Worm (Caenorhabditis elegans) whole organism, early embryonic: ENCODE measurements around the gene sre-4.

ENCODE experiments used
- B0310.2 ChIP-seq: sonication (generic microtip); optimal IDR thresholded peaks from 2 replicates; lab custom pipeline; 2016; ENCODE audit warnings: mild to moderate bottlenecking, missing genetic modification characterization, missing compliant biosample characterization
- F13C5.2 ChIP-seq: sonication (generic microtip); optimal IDR thresholded peaks from 2 replicates; lab custom pipeline; 2017; ENCODE audit warnings: mild to moderate bottlenecking, missing genetic modification characterization, inconsistent platforms, missing compliant biosample characterization
- aly-1 ChIP-seq: sonication (generic microtip); optimal IDR thresholded peaks from 2 replicates; lab custom pipeline; 2016; ENCODE audit warnings: missing genetic modification characterization, missing compliant biosample characterization
- ama-1 ChIP-seq: fragments of 150-350 bp; optimal IDR thresholded peaks from 2 replicates; lab custom pipeline; 2014
- ceh-13 ChIP-seq: fragments of 200-800 bp; sonication (Bioruptor generic); optimal IDR thresholded peaks from 2 replicates; lab custom pipeline; 2018; ENCODE audit warnings: mild to moderate bottlenecking, missing genetic modification characterization, missing compliant biosample characterization
- ceh-36 ChIP-seq: sonication (generic microtip); optimal IDR thresholded peaks from 2 replicates; lab custom pipeline; 2016; ENCODE audit warnings: missing genetic modification characterization, inconsistent platforms, missing compliant biosample characterization
- flt-1 ChIP-seq: fragments of 200-800 bp; sonication (Bioruptor generic); IDR thresholded peaks from 2 replicates; pipeline ENCODE4 v1.3.6; 2022; ENCODE audit warnings: missing genetic modification characterization, missing compliant biosample characterization
- hmg-4 ChIP-seq: fragments of 200-800 bp; sonication (Bioruptor generic); optimal IDR thresholded peaks from 2 replicates; lab custom pipeline; 2018; ENCODE audit warnings: mild to moderate bottlenecking, missing genetic modification characterization, missing compliant biosample characterization
- hnd-1 ChIP-seq: sonication (generic microtip); optimal IDR thresholded peaks from 2 replicates; lab custom pipeline; 2016; ENCODE audit warnings: missing genetic modification characterization, missing compliant biosample characterization
- scrt-1 ChIP-seq: fragments of 200-800 bp; sonication (Bioruptor generic); IDR thresholded peaks from 2 replicates; pipeline ENCODE4 v1.3.6; 2022; ENCODE audit warnings: missing genetic modification characterization, missing compliant biosample characterization
- sea-1 ChIP-seq: fragments of 200-800 bp; sonication (Bioruptor generic); conservative IDR thresholded peaks from 2 replicates; pipeline ENCODE4 v1.3.6; 2022; ENCODE audit warnings: missing genetic modification characterization, missing compliant biosample characterization
- tbx-11 ChIP-seq: fragments of 200-800 bp; sonication (Bioruptor generic); IDR thresholded peaks from 2 replicates; pipeline ENCODE4 v1.3.6; 2022; ENCODE audit warnings: missing genetic modification characterization, missing compliant biosample characterization
- tbx-37 ChIP-seq: fragments of 200-800 bp; sonication (Bioruptor generic); conservative IDR thresholded peaks from 2 replicates; pipeline ENCODE4 v1.3.6; 2022; ENCODE audit warnings: missing genetic modification reagents, missing genetic modification characterization, missing compliant biosample characterization
- tra-4 ChIP-seq: sonication (generic microtip); optimal IDR thresholded peaks from 2 replicates; lab custom pipeline; 2017; ENCODE audit warnings: missing genetic modification characterization, missing compliant biosample characterization

- TF ChIP-seq ama-1 (lab: Kevin White, UChicago) (no peak), scrt-1 (GFP tag; lab: Robert Waterston, UW) (no peak), F13C5.2 (tag; lab: Kevin White, UChicago) (no peak), ceh-13 (GFP tag; lab: Kevin White, UChicago) (no peak), hnd-1 (no peak), hmg-4 (GFP tag; lab: Kevin White, UChicago) (no peak), B0310.2 (tag; lab: Kevin White, UChicago) (no peak), sea-1 (GFP tag; lab: Robert Waterston, UW) (no peak), flt-1 (GFP tag; lab: Robert Waterston, UW) (no peak), tbx-11 (GFP tag; lab: Robert Waterston, UW) (no peak), ceh-36 (no peak), aly-1 (tag; lab: Kevin White, UChicago) (no peak), tbx-37 (GFP tag; lab: Robert Waterston, UW) (no peak), tra-4 (tag; lab: Kevin White, UChicago) (no peak)
Measured at ce11 chrIV:9803544-9803943, 19.0 kb upstream of the sre-4 start.
